Worm (Caenorhabditis elegans): ENCODE data around the gene pacs-1.

Gene pacs-1

DNA sequence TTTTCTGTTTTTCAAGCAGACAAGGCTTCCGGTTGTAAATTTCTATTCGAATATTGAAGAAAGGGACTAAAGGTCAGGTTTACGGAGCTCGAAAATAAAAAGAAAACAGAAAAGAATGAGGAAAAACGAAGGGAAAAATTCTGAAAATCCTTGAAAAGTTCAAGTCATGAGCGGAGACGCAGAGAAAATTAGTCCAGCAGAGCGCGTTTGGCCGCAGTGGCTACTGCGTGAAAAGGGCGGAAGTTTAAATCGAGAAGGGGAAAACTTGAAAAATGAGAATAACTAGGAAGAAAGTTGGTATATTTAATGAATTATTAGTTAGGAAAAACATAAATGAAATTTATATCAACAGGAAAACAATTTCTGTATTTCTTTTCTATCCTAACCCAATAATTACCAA, 3.4 kb upstream of the pacs-1 start (continued):
- no peak for TF ChIP-seq nhr-237 (tag; optimal IDR thresholded peaks at IDR 0.05)
- TF ChIP-seq ceh-88 (GFP tag; IDR thresholded peaks at IDR 0.05): no peak
- TF ChIP-seq ets-5 (GFP tag; IDR thresholded peaks at IDR 0.05): no peak
- TF ChIP-seq hpl-2 (GFP tag; optimal IDR thresholded peaks at IDR 0.05): no peak
- TF ChIP-seq C16A3.4 (tag; optimal IDR thresholded peaks at IDR 0.05): peak; percentile 68
- no peak for TF ChIP-seq pag-3 (tag; optimal IDR thresholded peaks at IDR 0.05; ENCODE audit: borderline replicate concordance, insufficient read depth)
- no peak for TF ChIP-seq aha-1 (tag; optimal IDR thresholded peaks at IDR 0.05)
- TF ChIP-seq swsn-7 (tag; optimal IDR thresholded peaks at IDR 0.05): peak; percentile 33

DNA sequence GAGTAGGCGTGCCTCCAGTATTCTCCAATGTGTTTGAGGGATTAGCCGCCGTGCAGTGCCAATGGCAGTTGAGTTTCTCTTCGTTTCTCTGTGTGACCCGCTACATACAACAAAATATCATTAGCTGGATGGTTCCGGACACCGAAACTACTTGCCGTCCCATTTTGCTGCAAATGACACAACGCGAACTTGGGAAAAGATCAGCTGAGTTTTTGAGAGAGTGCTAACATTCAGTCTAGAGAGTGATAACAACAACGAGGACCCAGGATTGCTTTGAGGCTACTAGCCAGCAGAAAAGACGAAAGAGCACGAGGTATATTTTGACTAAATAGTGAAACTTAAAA, 2.3 kb upstream of the pacs-1 start:
- TF ChIP-seq efl-1 (optimal IDR thresholded peaks at IDR 0.05) (no peak), efl-1 (GFP tag; optimal IDR thresholded peaks at IDR 0.05 in 1 of 2) (peak in 1 of 2 experiments; percentile 90), fkh-8 (tag; optimal IDR thresholded peaks at IDR 0.05) (no peak)

DNA sequence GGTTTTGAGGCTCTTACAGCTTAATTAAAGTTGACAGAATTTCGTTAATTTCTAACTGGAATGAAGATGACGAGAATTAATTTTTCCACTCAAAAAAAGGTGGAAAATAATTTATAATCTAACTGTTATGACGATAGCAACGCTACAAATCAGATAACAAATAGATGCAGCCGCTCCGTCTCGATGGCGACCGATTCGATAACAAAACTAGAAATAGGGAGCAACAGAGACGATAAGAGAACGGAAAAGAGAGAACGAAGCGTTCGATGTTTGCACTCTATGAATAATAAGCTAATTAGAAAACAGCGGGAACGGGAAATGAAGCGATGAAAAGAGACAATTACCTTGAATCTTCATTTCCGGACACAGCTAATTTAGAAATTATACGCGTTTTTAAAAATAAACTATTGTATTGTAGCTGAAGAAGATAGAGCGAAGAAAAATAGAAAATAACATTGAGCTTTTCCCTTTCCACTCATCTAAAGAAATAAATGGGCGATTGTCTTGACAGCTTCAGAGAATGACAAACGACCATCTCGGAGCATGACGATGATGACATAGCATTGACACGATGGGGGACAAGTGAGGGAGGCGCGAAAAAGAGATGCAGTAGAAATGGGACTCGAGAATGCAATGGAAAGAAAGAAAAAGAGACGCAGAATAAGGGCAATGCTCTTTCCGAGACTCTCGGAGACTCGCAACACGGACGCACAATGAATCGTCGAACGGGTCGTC, 1.8 kb upstream of the pacs-1 start:
- TF ChIP-seq lin-35 (GFP tag; optimal IDR thresholded peaks at IDR 0.05) (peak in 1 of 2 experiments; percentile 17), fkh-8 (tag; optimal IDR thresholded peaks at IDR 0.05) (peak; percentile 23), C04F5.9 (tag; optimal IDR thresholded peaks at IDR 0.05) (no peak), C16A3.4 (tag; optimal IDR thresholded peaks at IDR 0.05) (no peak), Y116A8C.19 (tag; optimal IDR thresholded peaks at IDR 0.05; ENCODE audit: borderline replicate concordance) (no peak), mdl-1 (tag; optimal IDR thresholded peaks at IDR 0.05) (no peak), elt-2 (tag; optimal IDR thresholded peaks at IDR 0.05) (peak; percentile 2), ets-5 (GFP tag; IDR thresholded peaks at IDR 0.05) (no peak), snu-23 (GFP tag; optimal IDR thresholded peaks at IDR 0.05) (peak; percentile 8), ceh-63 (GFP tag; optimal IDR thresholded peaks at IDR 0.05) (no peak), lin-14 (GFP tag; optimal IDR thresholded peaks at IDR 0.05) (peak; percentile 86), nhr-47 (tag; optimal IDR thresholded peaks at IDR 0.05) (peak; percentile 14), mab-9 (GFP tag; IDR thresholded peaks at IDR 0.05) (peak; percentile 45; the same call in 1 of the 2 replicates), egl-13 (tag; optimal IDR thresholded peaks at IDR 0.05) (no peak), nhr-84 (tag; optimal IDR thresholded peaks at IDR 0.05) (no peak), dpl-1 (GFP tag; optimal IDR thresholded peaks at IDR 0.05) (peak in 1 of 3 experiments; percentile 27), tbx-2 (tag; optimal IDR thresholded peaks at IDR 0.05) (no peak), nhr-71 (tag; optimal IDR thresholded peaks at IDR 0.05) (peak; percentile 29), ceh-82 (tag; optimal IDR thresholded peaks at IDR 0.05) (peak in 1 of 3 experiments; percentile 42), grh-1 (GFP tag; IDR thresholded peaks at IDR 0.05) (no peak), unc-86 (tag; optimal IDR thresholded peaks at IDR 0.05) (peak; percentile 23), swsn-7 (tag; optimal IDR thresholded peaks at IDR 0.05) (peak; percentile 8), skn-1 (tag; optimal IDR thresholded peaks at IDR 0.05) (peak; percentile 22), isw-1 (GFP tag; IDR thresholded peaks at IDR 0.05) (no peak; the same call in 1 of the 2 replicates), elt-3 (tag; optimal IDR thresholded peaks at IDR 0.05) (no peak), lsy-2 (tag; optimal IDR thresholded peaks at IDR 0.05) (peak in 1 of 2 experiments; percentile 6), fkh-10 (GFP tag; optimal IDR thresholded peaks at IDR 0.05) (peak; percentile 35), mep-1 (tag; optimal IDR thresholded peaks at IDR 0.05) (no peak), unc-62 (GFP tag; optimal IDR thresholded peaks at IDR 0.05) (no peak), nhr-19 (GFP tag; conservative IDR thresholded peaks at IDR 0.05) (no peak)

DNA sequence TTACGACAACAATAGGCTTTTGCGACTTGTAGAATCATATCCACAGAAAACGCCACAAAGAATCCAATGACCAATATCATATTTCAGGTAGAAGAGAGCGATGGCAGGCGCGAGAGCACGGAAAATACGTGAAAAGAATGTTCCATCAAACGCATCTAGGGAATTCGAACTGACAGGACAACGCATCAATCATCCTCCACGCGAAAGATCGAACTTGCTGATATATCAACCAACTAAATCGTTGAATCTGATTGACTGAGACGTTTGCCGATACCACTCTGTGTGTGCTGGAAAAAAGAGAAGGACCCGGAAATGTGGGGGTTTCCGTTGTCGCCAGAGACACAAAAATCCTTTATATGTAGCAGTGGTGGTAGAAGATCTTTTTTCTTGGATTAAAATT, 1.2 kb upstream of the pacs-1 start:
- TF ChIP-seq ceh-82 (tag; optimal IDR thresholded peaks at IDR 0.05) (peak in 1 of 3 experiments; percentile 1), lin-14 (GFP tag; optimal IDR thresholded peaks at IDR 0.05) (peak; percentile 21), nhr-85 (tag) (peak; percentile 38), lin-13 (GFP tag; optimal IDR thresholded peaks at IDR 0.05) (no peak)

All from whole organism, L1 larva.